Fruit fly (Drosophila melanogaster) whole organism, pupa: ENCODE data around the gene Vps26.

Experiments
- CG32121 ChIP-seq: fragments of 200-800 bp; sonication (Bioruptor generic); IDR thresholded peaks from 2 replicates; pipeline ENCODE4 v1.3.6; 2022; ENCODE audit warnings: missing biosample characterization, missing genetic modification characterization
- CG8159 ChIP-seq: fragments of 200-800 bp; sonication (Bioruptor generic); optimal IDR thresholded peaks from 3 replicates; lab custom pipeline; 2018; ENCODE audit warnings: missing biosample characterization, mild to moderate bottlenecking, missing genetic modification characterization, moderate library complexity

DNA sequence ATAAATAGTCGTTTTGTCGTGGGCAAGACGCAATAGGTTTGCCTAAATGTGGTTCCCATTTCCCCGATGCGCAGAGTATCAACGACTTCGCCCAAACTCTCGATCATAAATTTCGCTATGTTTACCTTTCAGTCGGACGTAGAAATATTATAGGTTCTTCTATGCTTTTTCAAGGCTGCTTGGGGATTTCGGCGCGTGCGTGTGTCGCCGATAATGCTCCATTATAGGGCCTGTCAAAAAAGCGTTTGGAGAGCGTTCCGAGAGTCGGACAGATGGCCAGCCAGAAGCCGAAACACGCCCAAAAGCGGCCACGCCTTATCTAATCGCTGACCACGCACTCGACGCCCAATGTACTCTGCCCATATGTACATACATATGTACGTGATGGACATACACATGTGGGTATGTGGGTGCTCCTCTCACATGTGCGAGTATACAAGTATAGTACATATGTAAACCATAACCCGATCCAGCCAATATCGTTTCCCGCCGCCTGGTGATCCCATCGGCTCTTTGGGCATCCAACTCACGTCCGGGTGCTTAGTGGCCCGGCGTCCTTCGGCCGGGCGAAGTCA lies 24.9 kb upstream of the Vps26 start:
- TF ChIP-seq CG8159 (tag; lab: Kevin White, UChicago) (no peak), CG32121 (GFP tag; lab: Robert Waterston, UW) (no peak)
